Worm (Caenorhabditis elegans) whole organism, L4/young adult: Measurements from ENCODE around the gene T24B8.4.

Experiments used
- W03F9.2 ChIP-seq: fragments of 150-350 bp; optimal IDR thresholded peaks from 2 replicates; lab custom pipeline; 2014; ENCODE audit warnings: missing biosample characterization, missing genetic modification characterization
- dao-5 ChIP-seq: sonication (generic microtip); optimal IDR thresholded peaks from 2 replicates; lab custom pipeline; 2016; ENCODE audit warnings: missing genotype, missing genetic modification characterization, moderate library complexity, missing compliant biosample characterization
- him-1 ChIP-seq: sonication (generic microtip); optimal IDR thresholded peaks from 2 replicates; lab custom pipeline; 2016; ENCODE audit warnings: missing genotype, missing genetic modification reagents, missing genetic modification characterization, missing compliant biosample characterization

The T24B8.4 gene

ce11 chrII:9099017-9099416, 28.4 kb upstream of the T24B8.4 start, which contains the start of gene T24H10.1:
TSS of gene T24H10.1 (plus strand) at chrII:9099371.
- TF ChIP-seq him-1 = peak; percentile 45
- no peak for TF ChIP-seq dao-5 (tag; lab: Kevin White, UChicago)
- peak; percentile 36 for TF ChIP-seq W03F9.2 (tag; lab: Kevin White, UChicago)

DNA sequence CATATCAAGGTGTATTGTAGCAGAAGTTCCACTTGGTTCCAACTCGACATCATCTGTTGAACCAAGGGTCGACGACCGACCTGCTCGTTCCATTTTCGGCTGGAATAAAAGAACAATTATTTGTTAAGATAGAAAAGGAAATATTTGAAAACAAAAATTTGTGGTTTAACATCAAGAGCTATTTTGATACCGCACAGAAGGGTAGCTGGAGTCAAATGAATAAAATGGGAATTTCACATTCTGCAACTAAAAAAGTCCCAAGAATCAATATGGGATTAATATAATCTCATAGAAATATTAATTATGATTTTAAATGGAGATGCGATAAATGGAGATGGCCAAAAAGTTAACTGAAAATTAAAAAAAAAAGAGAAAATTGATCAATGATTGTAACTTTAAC, 27.9 kb upstream of the T24B8.4 start, which contains the start of gene clh-5:
TSS of gene clh-5 (minus strand) at position 101 of the 400 bp plus-strand sequence.
- no peak for TF ChIP-seq dao-5 (tag; lab: Kevin White, UChicago)
- TF ChIP-seq W03F9.2 (tag; lab: Kevin White, UChicago) = no peak
- TF ChIP-seq him-1 = no peak

DNA sequence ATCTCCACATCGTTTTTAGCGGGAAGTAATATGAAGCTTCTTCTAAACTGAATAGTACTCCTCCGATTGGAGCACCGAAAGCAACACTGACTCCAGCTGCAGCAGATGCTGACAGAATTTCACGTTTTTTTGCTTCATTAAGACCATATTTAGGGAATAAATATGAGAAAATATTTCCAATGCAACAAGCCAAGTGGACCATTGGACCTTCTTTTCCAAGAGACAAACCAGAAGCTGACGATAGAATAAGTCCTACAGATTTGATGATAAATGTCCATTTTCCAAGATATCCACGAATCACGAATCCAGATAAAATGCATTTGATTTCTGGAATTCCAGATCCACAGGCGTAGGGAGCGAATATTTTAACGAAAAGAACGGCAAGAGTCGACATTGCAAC, 26.7 kb upstream of the T24B8.4 start:
- TF ChIP-seq dao-5 (tag; lab: Kevin White, UChicago) = no peak
- no peak for TF ChIP-seq him-1
- no peak for TF ChIP-seq W03F9.2 (tag; lab: Kevin White, UChicago)

ce11 chrII:9094247-9094790, 23.7 kb upstream of the T24B8.4 start:
- TF ChIP-seq dao-5 (tag; lab: Kevin White, UChicago) (no peak), him-1 (no peak), W03F9.2 (tag; lab: Kevin White, UChicago) (peak; percentile 42)

- TF ChIP-seq W03F9.2 (tag; lab: Kevin White, UChicago) = no peak
- TF ChIP-seq him-1 = no peak
- TF ChIP-seq dao-5 (tag; lab: Kevin White, UChicago) = no peak
These were observed 22.9 kb upstream of the T24B8.4 start, which contains the start of gene C07H4.1 for ce11 chrII:9093584-9093983. TSS of gene C07H4.1 (minus strand) at chrII:9093684.

DNA sequence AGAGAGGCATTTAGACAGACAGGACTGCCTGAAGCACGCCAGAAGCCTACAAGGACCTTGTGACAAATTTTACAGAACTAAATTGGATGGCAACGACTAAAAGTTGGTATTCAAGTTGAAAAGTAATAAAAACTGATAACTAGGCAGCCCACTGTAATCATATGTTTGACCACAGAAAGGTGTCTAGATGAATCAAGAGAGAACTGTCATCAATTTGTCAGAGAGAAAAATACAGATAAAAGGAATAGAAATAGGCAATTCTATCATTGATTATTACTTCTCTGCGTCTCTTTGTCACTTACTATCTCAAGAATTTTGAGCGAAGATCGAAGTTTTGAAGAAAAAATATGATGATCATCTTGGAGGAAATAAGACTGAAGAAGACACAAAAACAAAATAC, 22.3 kb upstream of the T24B8.4 start:
- TF ChIP-seq dao-5 (tag; lab: Kevin White, UChicago) (no peak), W03F9.2 (tag; lab: Kevin White, UChicago) (no peak)

ce11 chrII:9086308-9086707, 15.7 kb upstream of the T24B8.4 start, which contains the start of gene hlh-3:
TSS of gene hlh-3 (plus strand) at chrII:9086608.
- TF ChIP-seq dao-5 (tag; lab: Kevin White, UChicago) (no peak), him-1 (no peak), W03F9.2 (tag; lab: Kevin White, UChicago) (no peak)

ce11 chrII:9083093-9083492, 12.5 kb upstream of the T24B8.4 start, which contains the start of gene sysm-1:
TSS of gene sysm-1 (minus strand) at chrII:9083193.
- TF ChIP-seq him-1 (no peak), dao-5 (tag; lab: Kevin White, UChicago) (no peak), W03F9.2 (tag; lab: Kevin White, UChicago) (no peak)

DNA sequence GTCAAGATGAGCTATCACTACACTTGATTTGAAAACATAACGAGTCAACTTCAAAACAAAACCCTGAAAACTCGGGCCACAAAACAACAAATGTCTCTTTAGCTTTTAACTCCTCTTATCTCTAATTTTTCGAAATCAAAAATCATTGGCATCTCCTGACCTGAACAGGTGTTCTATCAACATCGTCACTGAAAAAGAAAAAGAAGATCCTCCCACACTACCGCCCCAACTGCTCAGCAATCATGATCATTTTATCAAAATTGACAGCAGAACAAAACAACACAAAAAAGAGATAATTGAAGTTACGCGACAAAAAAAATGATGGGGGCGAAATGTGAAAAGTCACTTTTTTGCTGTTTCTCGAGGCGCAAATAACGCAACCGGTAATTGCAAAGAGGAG, 7.7 kb upstream of the T24B8.4 start:
- TF ChIP-seq W03F9.2 (tag; lab: Kevin White, UChicago) = no peak
- no peak for TF ChIP-seq dao-5 (tag; lab: Kevin White, UChicago)
- TF ChIP-seq him-1 = no peak

ce11 chrII:9076098-9076879, 5.6 kb upstream of the T24B8.4 start:
- no peak for TF ChIP-seq him-1
- TF ChIP-seq W03F9.2 (tag; lab: Kevin White, UChicago) = no peak
- TF ChIP-seq dao-5 (tag; lab: Kevin White, UChicago) = no peak

ce11 chrII:9074492-9074891, 3.9 kb upstream of the T24B8.4 start:
- TF ChIP-seq him-1 (no peak), dao-5 (tag; lab: Kevin White, UChicago) (no peak), W03F9.2 (tag; lab: Kevin White, UChicago) (no peak)

ce11 chrII:9072769-9073168, 2.1 kb upstream of the T24B8.4 start:
- TF ChIP-seq dao-5 (tag; lab: Kevin White, UChicago) = no peak
- no peak for TF ChIP-seq him-1
- TF ChIP-seq W03F9.2 (tag; lab: Kevin White, UChicago) = no peak

ce11 chrII:9069836-9070235, 804 bp downstream of the T24B8.4 start:
- TF ChIP-seq dao-5 (tag; lab: Kevin White, UChicago) = no peak
- TF ChIP-seq him-1 = no peak
- no peak for TF ChIP-seq W03F9.2 (tag; lab: Kevin White, UChicago)

DNA sequence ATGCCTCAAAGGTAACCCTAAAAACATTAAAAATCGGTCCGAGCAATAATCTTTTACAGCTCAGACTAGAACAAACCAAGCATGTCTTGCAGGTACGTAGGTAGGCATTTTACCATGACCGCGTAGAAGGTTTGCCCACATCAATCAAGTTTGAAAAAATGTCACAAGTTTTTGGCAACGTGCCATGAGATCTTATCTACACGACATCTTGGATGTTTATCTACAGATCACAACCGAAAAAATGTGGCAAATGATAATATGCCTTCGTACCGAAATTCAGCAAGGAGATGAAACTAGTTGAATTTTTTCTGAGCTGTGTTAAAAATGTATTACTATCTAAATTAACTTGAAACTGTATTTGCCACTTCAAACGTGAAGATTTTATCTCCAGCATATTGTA, 6.2 kb downstream of the T24B8.4 start:
- no peak for TF ChIP-seq dao-5 (tag; lab: Kevin White, UChicago)
- no peak for TF ChIP-seq him-1
- no peak for TF ChIP-seq W03F9.2 (tag; lab: Kevin White, UChicago)
